Fruit fly (Drosophila melanogaster) Kc167 (cell line): ENCODE data around the gene nbs.

Experiments
- Myc ChIP-seq: fragments of >200 bp; optimal IDR thresholded peaks from 2 replicates; lab custom pipeline; 2017; ENCODE audit warnings: missing external identifiers
- Sin3A ChIP-seq: fragments of >200 bp; optimal IDR thresholded peaks from 2 replicates; lab custom pipeline; 2018; ENCODE audit warnings: missing external identifiers
- h ChIP-seq: fragments of >200 bp; optimal IDR thresholded peaks from 3 replicates; lab custom pipeline; 2018; ENCODE audit warnings: missing external identifiers
- insv ChIP-seq: fragments of >200 bp; optimal IDR thresholded peaks from 3 replicates; lab custom pipeline; 2018; ENCODE audit warnings: missing external identifiers
- psq ChIP-seq: fragments of >200 bp; optimal IDR thresholded peaks from 2 replicates; lab custom pipeline; 2017; ENCODE audit warnings: missing external identifiers
- ttk ChIP-seq: sonication (Bioruptor generic); optimal IDR thresholded peaks from 2 replicates; lab custom pipeline; 2017; ENCODE audit warnings: missing external identifiers

DNA sequence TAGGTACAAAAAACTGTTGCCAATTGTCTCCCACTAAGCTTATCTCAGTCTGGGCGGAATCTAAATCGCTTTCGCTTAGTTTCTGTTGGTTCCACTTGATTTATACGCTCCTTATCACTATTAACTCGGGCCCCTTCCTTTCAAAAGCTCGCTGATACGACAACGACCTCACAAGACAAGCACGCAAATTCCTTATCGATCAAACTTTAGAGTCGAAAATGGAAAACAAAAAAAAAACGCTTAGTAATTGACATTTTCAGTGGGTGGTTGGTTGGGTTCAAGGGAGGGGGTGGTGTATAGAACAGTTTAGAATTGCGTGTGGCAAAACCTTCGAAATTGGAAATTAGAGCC is 31.5 kb downstream of the nbs start:
- TF ChIP-seq h (no peak), Sin3A (lab: Kevin White, UChicago) (no peak), Myc (lab: Kevin White, UChicago) (no peak), ttk (lab: Kevin White, UChicago) (no peak), psq (lab: Kevin White, UChicago) (no peak), insv (no peak)
